Fruit fly (Drosophila melanogaster) whole organism, embryonic: Measurements from ENCODE around the gene Apt1.

Source experiments
- CG10147 ChIP-seq: fragments of 200-800 bp; sonication (Bioruptor generic); optimal IDR thresholded peaks from 2 replicates; lab custom pipeline; 2019; ENCODE audit warnings: missing biosample characterization, mild to moderate bottlenecking, missing genetic modification characterization, moderate library complexity
- CG10462 ChIP-seq: fragments of 200-800 bp; sonication (Bioruptor generic); optimal IDR thresholded peaks from 2 replicates; lab custom pipeline; 2016; ENCODE audit warnings: missing biosample characterization, missing genetic modification characterization
- CG11456 ChIP-seq: fragments of 200-800 bp; sonication (Bioruptor generic); IDR thresholded peaks from 3 replicates; pipeline ENCODE4 v1.3.6; 2022; ENCODE audit warnings: missing biosample characterization, missing genetic modification characterization
- CG12236 ChIP-seq: fragments of 200-800 bp; sonication (Bioruptor generic); optimal IDR thresholded peaks from 2 replicates; lab custom pipeline; 2016; ENCODE audit warnings: missing biosample characterization, missing genetic modification characterization
- CG1603 ChIP-seq: fragments of 200-800 bp; sonication (Bioruptor generic); optimal IDR thresholded peaks from 2 replicates; lab custom pipeline; 2019; ENCODE audit warnings: missing biosample characterization, mild to moderate bottlenecking, missing genetic modification characterization, moderate library complexity
- CG16813 ChIP-seq: fragments of 200-800 bp; sonication (Bioruptor generic); IDR thresholded peaks from 3 replicates; pipeline ENCODE4 v1.3.6; 2022; ENCODE audit warnings: missing biosample characterization, missing genetic modification characterization; ENCODE audit not compliant: partially characterized antibody
- CG17328 ChIP-seq: fragments of 200-800 bp; sonication (Bioruptor generic); IDR thresholded peaks from 2 replicates; pipeline ENCODE4 v1.3.6; 2022; ENCODE audit warnings: missing biosample characterization, missing genetic modification characterization
- CG17359 ChIP-seq: fragments of 200-800 bp; sonication (Bioruptor generic); optimal IDR thresholded peaks from 3 replicates; lab custom pipeline; 2018; ENCODE audit warnings: missing biosample characterization, mild to moderate bottlenecking, missing genetic modification characterization, moderate library complexity
- CG17612 ChIP-seq: fragments of 200-800 bp; sonication (Bioruptor generic); IDR thresholded peaks from 2 replicates; pipeline ENCODE4 v1.3.6; 2022; ENCODE audit warnings: missing biosample characterization, missing genetic modification characterization
- CG18599 ChIP-seq: fragments of 200-800 bp; sonication (Bioruptor generic); optimal IDR thresholded peaks from 3 replicates; lab custom pipeline; 2017; ENCODE audit warnings: missing biosample characterization, missing genetic modification characterization, mild to moderate bottlenecking, moderate library complexity, missing genetic modification reagents
- CG30020 ChIP-seq: fragments of 200-800 bp; optimal IDR thresholded peaks from 2 replicates; lab custom pipeline; 2019; ENCODE audit warnings: missing biosample characterization, mild to moderate bottlenecking, missing genetic modification characterization, moderate library complexity
- CG3065 ChIP-seq: fragments of 200-800 bp; sonication (Bioruptor generic); optimal IDR thresholded peaks from 2 replicates; lab custom pipeline; 2016; ENCODE audit warnings: missing biosample characterization, missing genetic modification characterization
- CG33213 ChIP-seq: fragments of 200-800 bp; sonication (Bioruptor generic); optimal IDR thresholded peaks from 3 replicates; lab custom pipeline; 2016; ENCODE audit warnings: missing biosample characterization, missing genetic modification characterization
- CG34376 ChIP-seq: fragments of 200-800 bp; sonication (Bioruptor generic); optimal IDR thresholded peaks from 2 replicates; lab custom pipeline; 2018; ENCODE audit warnings: missing biosample characterization, mild to moderate bottlenecking, missing genetic modification characterization
- CG4617 ChIP-seq: fragments of 200-800 bp; sonication (Bioruptor generic); optimal IDR thresholded peaks from 3 replicates; lab custom pipeline; 2016; ENCODE audit warnings: missing biosample characterization, missing genetic modification characterization, borderline replicate concordance
- CG6854 ChIP-seq: fragments of 200-800 bp; sonication (Bioruptor generic); optimal IDR thresholded peaks from 3 replicates; lab custom pipeline; 2017; ENCODE audit warnings: missing biosample characterization, mild to moderate bottlenecking, missing genetic modification characterization
- CG8359 ChIP-seq: fragments of 200-800 bp; sonication (Bioruptor generic); optimal IDR thresholded peaks from 2 replicates; lab custom pipeline; 2017; ENCODE audit warnings: missing biosample characterization, mild to moderate bottlenecking, missing genetic modification characterization, borderline replicate concordance
- CG8924 ChIP-seq: fragments of 200-800 bp; optimal IDR thresholded peaks from 3 replicates; lab custom pipeline; 2019; ENCODE audit warnings: missing biosample characterization, mild to moderate bottlenecking, missing genetic modification characterization, moderate library complexity
- Dip3 ChIP-seq: fragments of 200-800 bp; sonication (Bioruptor generic); optimal IDR thresholded peaks from 3 replicates; lab custom pipeline; 2016; ENCODE audit warnings: missing biosample characterization, missing genetic modification characterization
- H15 ChIP-seq: fragments of 200-800 bp; sonication (Bioruptor generic); IDR thresholded peaks from 3 replicates; pipeline ENCODE4 v1.3.6; 2022; ENCODE audit warnings: missing biosample characterization, missing genetic modification characterization
- HLHmδ ChIP-seq: fragments of 200-800 bp; sonication (Bioruptor generic); optimal IDR thresholded peaks from 2 replicates; lab custom pipeline; 2018; ENCODE audit warnings: missing biosample characterization, mild to moderate bottlenecking, missing genetic modification characterization, moderate library complexity
- Lim3 ChIP-seq: fragments of 200-800 bp; sonication (Bioruptor generic); IDR thresholded peaks from 2 replicates; pipeline ENCODE4 v1.3.6; 2022; ENCODE audit warnings: missing biosample characterization, missing genetic modification characterization
- Mrtf ChIP-seq: fragments of 200-800 bp; sonication (Bioruptor generic); IDR thresholded peaks from 3 replicates; pipeline ENCODE4 v1.3.6; 2022; ENCODE audit warnings: missing biosample characterization, missing genetic modification characterization
- Oaz ChIP-seq: fragments of 200-800 bp; sonication (Bioruptor generic); IDR thresholded peaks from 2 replicates; pipeline ENCODE4 v1.3.6; 2022; ENCODE audit warnings: missing biosample characterization, missing genetic modification characterization
- Ssrp ChIP-seq: fragments of 200-800 bp; sonication (Bioruptor generic); optimal IDR thresholded peaks from 2 replicates; lab custom pipeline; 2018; ENCODE audit warnings: missing biosample characterization, mild to moderate bottlenecking, missing genetic modification characterization, moderate library complexity
- Stat92E ChIP-seq, 3 experiments: fragments of >200 bp in 2 of 3; fragments of 200-800 bp in 1 of 3; sonication (Bioruptor generic) in 1 of 3; optimal IDR thresholded peaks; 2 replicates each; lab custom pipeline; 2017 to 2019; ENCODE audit warnings: missing biosample characterization in 3 of 3, missing genetic modification characterization in 3 of 3, mild to moderate bottlenecking in 1 of 3, moderate library complexity in 1 of 3
- Usf ChIP-seq: fragments of 200-800 bp; sonication (Bioruptor generic); optimal IDR thresholded peaks from 2 replicates; lab custom pipeline; 2017; ENCODE audit warnings: missing genotype, missing biosample characterization, missing genetic modification characterization
- YL-1 ChIP-seq: fragments of 200-800 bp; sonication (Bioruptor generic); optimal IDR thresholded peaks from 3 replicates; lab custom pipeline; 2017; ENCODE audit warnings: missing biosample characterization, mild to moderate bottlenecking, missing genetic modification characterization
- amos ChIP-seq: fragments of 200-800 bp; sonication (Bioruptor generic); IDR thresholded peaks from 2 replicates; pipeline ENCODE4 v1.3.6; 2022; ENCODE audit warnings: missing biosample characterization, missing genetic modification characterization; ENCODE audit not compliant: partially characterized antibody
- bigmax ChIP-seq: fragments of 200-800 bp; sonication (Bioruptor generic); optimal IDR thresholded peaks from 2 replicates; lab custom pipeline; 2018; ENCODE audit warnings: missing biosample characterization, mild to moderate bottlenecking, missing genetic modification characterization
- crp ChIP-seq, 2 experiments: fragments of 200-800 bp; sonication (Bioruptor generic); optimal IDR thresholded peaks; 2 replicates in 1 of 2; 3 replicates in 1 of 2; lab custom pipeline; 2017; ENCODE audit warnings: missing biosample characterization in 2 of 2, missing genetic modification characterization in 2 of 2, mild to moderate bottlenecking in 1 of 2, moderate library complexity in 1 of 2
- disco-r ChIP-seq: fragments of 200-800 bp; sonication (Bioruptor generic); optimal IDR thresholded peaks from 2 replicates; lab custom pipeline; 2016; ENCODE audit warnings: missing biosample characterization, missing genetic modification characterization
- emc ChIP-seq: fragments of 200-800 bp; sonication (Bioruptor generic); optimal IDR thresholded peaks from 2 replicates; lab custom pipeline; 2016; ENCODE audit warnings: missing biosample characterization, missing genetic modification characterization
- fd64A ChIP-seq: fragments of 200-800 bp; sonication (Bioruptor generic); optimal IDR thresholded peaks from 3 replicates; lab custom pipeline; 2018; ENCODE audit warnings: missing biosample characterization, mild to moderate bottlenecking, missing genetic modification characterization
- fu2 ChIP-seq: fragments of 200-800 bp; sonication (Bioruptor generic); optimal IDR thresholded peaks from 2 replicates; lab custom pipeline; 2016; ENCODE audit warnings: missing biosample characterization, missing genetic modification characterization
- gro ChIP-seq: fragments of 200-800 bp; sonication (Bioruptor generic); optimal IDR thresholded peaks from 2 replicates; lab custom pipeline; 2016; ENCODE audit warnings: missing biosample characterization, missing genetic modification characterization
- hth ChIP-seq: fragments of >200 bp; optimal IDR thresholded peaks from 2 replicates; lab custom pipeline; 2017; ENCODE audit warnings: inconsistent platforms
- ken ChIP-seq: fragments of 200-800 bp; sonication (Bioruptor generic); IDR thresholded peaks from 3 replicates; pipeline ENCODE4 v1.3.6; 2022; ENCODE audit warnings: missing biosample characterization, missing genetic modification characterization
- klu ChIP-seq: fragments of 200-800 bp; sonication (Bioruptor generic); IDR thresholded peaks from 2 replicates; pipeline ENCODE4 v1.3.6; 2022; ENCODE audit warnings: missing biosample characterization, missing genetic modification characterization
- mam ChIP-seq: fragments of 200-800 bp; sonication (Bioruptor generic); optimal IDR thresholded peaks from 3 replicates; lab custom pipeline; 2016; ENCODE audit warnings: missing biosample characterization, missing genetic modification characterization
- nerfin-1 ChIP-seq: fragments of 200-800 bp; sonication (Bioruptor generic); optimal IDR thresholded peaks from 3 replicates; lab custom pipeline; 2019; ENCODE audit warnings: missing biosample characterization, mild to moderate bottlenecking, missing genetic modification characterization, moderate library complexity
- nerfin-2 ChIP-seq: fragments of 200-800 bp; sonication (Bioruptor generic); IDR thresholded peaks from 2 replicates; pipeline ENCODE4 v1.3.6; 2022; ENCODE audit warnings: missing biosample characterization, missing genetic modification characterization; ENCODE audit not compliant: partially characterized antibody
- pan ChIP-seq, 4 experiments: fragments of >200 bp in 3 of 4; fragments of 200-800 bp in 1 of 4; sonication (Bioruptor generic) in 1 of 4; optimal IDR thresholded peaks in 3 of 4; IDR thresholded peaks in 1 of 4; 2 replicates each; pipeline versions ENCODE4 v1.3.6 to Lab custom; 2017 to 2022; ENCODE audit warnings: missing biosample characterization in 2 of 4, missing genetic modification characterization in 2 of 4, mixed read lengths in 1 of 4
- sd ChIP-seq: fragments of 200-800 bp; sonication (Bioruptor generic); optimal IDR thresholded peaks from 3 replicates; lab custom pipeline; 2018; ENCODE audit warnings: missing biosample characterization, mild to moderate bottlenecking, missing genetic modification characterization, moderate library complexity
- sqz ChIP-seq: fragments of 200-800 bp; sonication (Bioruptor generic); optimal IDR thresholded peaks from 3 replicates; lab custom pipeline; 2018; ENCODE audit warnings: missing biosample characterization, mild to moderate bottlenecking, missing genetic modification characterization
- unc-4 ChIP-seq: fragments of 200-800 bp; sonication (Bioruptor generic); IDR thresholded peaks from 2 replicates; pipeline ENCODE4 v1.3.6; 2022; ENCODE audit warnings: missing biosample characterization, missing genetic modification characterization; ENCODE audit not compliant: partially characterized antibody
- wdn ChIP-seq: fragments of 200-800 bp; sonication (Bioruptor generic); IDR thresholded peaks from 2 replicates; pipeline ENCODE4 v1.3.6; 2022; ENCODE audit warnings: missing biosample characterization, missing genetic modification characterization
- yki ChIP-seq: fragments of >200 bp; optimal IDR thresholded peaks from 3 replicates; lab custom pipeline; 2018
- zf30C ChIP-seq: fragments of 200-800 bp; sonication (Bioruptor generic); optimal IDR thresholded peaks from 3 replicates; lab custom pipeline; 2018; ENCODE audit warnings: missing biosample characterization, mild to moderate bottlenecking, missing genetic modification characterization

The Apt1 gene

DNA sequence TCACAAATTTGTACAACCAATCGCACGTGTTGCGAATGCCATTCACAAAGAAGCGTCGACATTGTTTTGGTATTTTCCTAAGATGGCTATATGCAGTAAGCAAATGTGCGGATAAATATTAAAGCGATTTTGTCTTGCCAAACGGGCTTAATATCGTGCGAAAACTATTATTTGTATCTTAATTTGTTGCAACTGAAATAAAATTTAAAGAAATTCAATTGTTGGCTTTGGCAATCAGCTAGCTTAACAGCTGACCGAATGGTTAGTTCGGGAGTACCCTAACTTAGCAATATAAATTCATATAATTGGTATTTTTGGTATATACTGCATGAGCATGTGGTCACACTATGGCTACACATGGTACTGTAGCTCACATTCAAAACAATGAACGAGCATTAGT lies 20.6 kb downstream of the Apt1 start, which contains the start of the genes RIOK1 and Polr3H (continued):
- TF ChIP-seq mam (peak; percentile 83), Dip3 (GFP tag; lab: Kevin White, UChicago) (peak; percentile 79), gro (GFP tag; lab: Kevin White, UChicago) (peak; percentile 80), CG10147 (GFP tag; lab: Kevin White, UChicago) (no peak), sd (tag; lab: Kevin White, UChicago) (no peak), CG4617 (GFP tag; lab: Kevin White, UChicago) (peak; percentile 68), fu2 (peak; percentile 66), pan (optimal IDR thresholded peaks at IDR 0.05; lab: Kevin White, UChicago) (no peak), pan (GFP tag; optimal IDR thresholded peaks at IDR 0.05 in 1 of 2, IDR thresholded peaks at IDR 0.05 in 1 of 2) (peak in 1 of 2 experiments; percentile 68), sqz (no peak), CG11456 (GFP tag; lab: Robert Waterston, UW) (peak; percentile 55; the same call in 1 of the 3 replicates), Stat92E (GFP tag; optimal IDR thresholded peaks at IDR 0.05; lab: Kevin White, UChicago) (no peak), CG12236 (GFP tag; lab: Kevin White, UChicago) (peak; percentile 32), CG3065 (GFP tag; lab: Kevin White, UChicago) (peak; percentile 25), Ssrp (peak; percentile 43), Mrtf (GFP tag; lab: Robert Waterston, UW) (no peak), unc-4 (GFP tag; lab: Robert Waterston, UW) (no peak; the same call in 1 of the 2 replicates), CG34376 (GFP tag; lab: Kevin White, UChicago) (no peak), CG17328 (GFP tag; lab: Robert Waterston, UW) (peak; percentile 68), fd64A (GFP tag; lab: Kevin White, UChicago) (no peak), CG30020 (tag; lab: Kevin White, UChicago) (no peak), zf30C (GFP tag; lab: Kevin White, UChicago) (no peak), Usf (GFP tag; lab: Kevin White, UChicago) (no peak), CG6854 (GFP tag; lab: Kevin White, UChicago) (no peak), CG17612 (GFP tag; lab: Robert Waterston, UW) (0 out of 2 replicates have a peak, but pooled peaks have one; percentile 8), nerfin-2 (GFP tag; lab: Robert Waterston, UW) (no peak), CG18599 (no peak), nerfin-1 (tag; lab: Kevin White, UChicago) (no peak), disco-r (peak; percentile 27), emc (GFP tag; lab: Kevin White, UChicago) (no peak), amos (GFP tag; lab: Robert Waterston, UW) (no peak), crp (GFP tag; optimal IDR thresholded peaks at IDR 0.05; lab: Kevin White, UChicago) (peak; percentile 64 to 90), ken (peak; percentile 43; the same call in 1 of the 3 replicates), H15 (GFP tag; lab: Robert Waterston, UW) (peak; percentile 33; the same call in 1 of the 3 replicates), YL-1 (GFP tag; lab: Kevin White, UChicago) (peak; percentile 81), CG8924 (tag; lab: Kevin White, UChicago) (no peak), yki (no peak), klu (GFP tag; lab: Robert Waterston, UW) (0 out of 2 replicates have a peak, but pooled peaks have one; percentile 28), CG16813 (GFP tag; lab: Robert Waterston, UW) (no peak), HLHmδ (GFP tag; lab: Kevin White, UChicago) (no peak), Lim3 (no peak), wdn (0 out of 2 replicates have a peak, but pooled peaks have one; percentile 5), CG17359 (tag; lab: Kevin White, UChicago) (no peak), Oaz (GFP tag; lab: Robert Waterston, UW) (peak; percentile 27; the same call in 1 of the 2 replicates), CG10462 (GFP tag; lab: Kevin White, UChicago) (peak; percentile 5), CG33213 (GFP tag; lab: Kevin White, UChicago) (peak; percentile 72), CG8359 (GFP tag; lab: Kevin White, UChicago) (no peak), bigmax (GFP tag; lab: Kevin White, UChicago) (peak; percentile 1), CG1603 (tag; lab: Kevin White, UChicago) (no peak), hth (lab: Kevin White, UChicago) (no peak)
